Fruit fly (Drosophila melanogaster) whole organism, embryonic: ENCODE measurements around the gene Ufd4.
A peak's percentile ranks its signal among the peaks of the same experiment; 100 is the strongest.

Experiments
- B-H1 ChIP-seq: fragments of 200-800 bp; sonication (Bioruptor generic); IDR thresholded peaks from 3 replicates; pipeline ENCODE4 v1.3.6; 2022; ENCODE audit warnings: missing biosample characterization, missing genetic modification characterization
- B-H2 ChIP-seq: fragments of 200-800 bp; sonication (Bioruptor generic); optimal IDR thresholded peaks from 2 replicates; lab custom pipeline; 2018; ENCODE audit warnings: missing biosample characterization, mild to moderate bottlenecking, missing genetic modification characterization
- BtbVII ChIP-seq: fragments of 200-800 bp; sonication (Bioruptor generic); optimal IDR thresholded peaks from 3 replicates; lab custom pipeline; 2017; ENCODE audit warnings: missing biosample characterization, mild to moderate bottlenecking, missing genetic modification characterization
- CG10979 ChIP-seq: fragments of 200-800 bp; sonication (Bioruptor generic); optimal IDR thresholded peaks from 2 replicates; lab custom pipeline; 2018; ENCODE audit warnings: missing biosample characterization, mild to moderate bottlenecking, missing genetic modification characterization, moderate library complexity
- CG11093 ChIP-seq: fragments of 200-800 bp; sonication (Bioruptor generic); IDR thresholded peaks from 3 replicates; pipeline ENCODE4 v1.3.6; 2022; ENCODE audit warnings: missing biosample characterization, missing genetic modification characterization
- CG15073 ChIP-seq: fragments of 200-800 bp; sonication (Bioruptor generic); optimal IDR thresholded peaks from 2 replicates; lab custom pipeline; 2016; ENCODE audit warnings: missing biosample characterization, missing genetic modification characterization
- CG1529 ChIP-seq: fragments of 200-800 bp; sonication (Bioruptor generic); optimal IDR thresholded peaks from 3 replicates; lab custom pipeline; 2018; ENCODE audit warnings: missing biosample characterization, missing genetic modification characterization
- CG1647 ChIP-seq: fragments of 200-800 bp; sonication (Bioruptor generic); optimal IDR thresholded peaks from 3 replicates; lab custom pipeline; 2016; ENCODE audit warnings: missing biosample characterization, missing genetic modification characterization
- CG17186 ChIP-seq: fragments of 200-800 bp; sonication (Bioruptor generic); optimal IDR thresholded peaks from 3 replicates; lab custom pipeline; 2017; ENCODE audit warnings: missing biosample characterization, missing genetic modification reagents, missing genetic modification characterization
- CG17612 ChIP-seq: fragments of 200-800 bp; sonication (Bioruptor generic); IDR thresholded peaks from 2 replicates; pipeline ENCODE4 v1.3.6; 2022; ENCODE audit warnings: missing biosample characterization, missing genetic modification characterization
- CG18599 ChIP-seq: fragments of 200-800 bp; sonication (Bioruptor generic); optimal IDR thresholded peaks from 3 replicates; lab custom pipeline; 2017; ENCODE audit warnings: missing biosample characterization, missing genetic modification characterization, mild to moderate bottlenecking, moderate library complexity, missing genetic modification reagents
- CG2202 ChIP-seq: fragments of 200-800 bp; sonication (Bioruptor generic); optimal IDR thresholded peaks from 2 replicates; lab custom pipeline; 2018; ENCODE audit warnings: missing biosample characterization, mild to moderate bottlenecking, missing genetic modification characterization
- CG32767 ChIP-seq: fragments of 200-800 bp; sonication (Bioruptor generic); IDR thresholded peaks from 2 replicates; pipeline ENCODE4 v1.3.6; 2022; ENCODE audit warnings: missing biosample characterization, missing genetic modification characterization
- CG32772 ChIP-seq: fragments of 200-800 bp; sonication (Bioruptor generic); IDR thresholded peaks from 2 replicates; pipeline ENCODE4 v1.3.6; 2022; ENCODE audit warnings: missing biosample characterization, missing genetic modification characterization
- CG4282 ChIP-seq: fragments of 200-800 bp; sonication (Bioruptor generic); optimal IDR thresholded peaks from 2 replicates; lab custom pipeline; 2016; ENCODE audit warnings: missing biosample characterization, missing genetic modification characterization
- CG9215 ChIP-seq: fragments of 200-800 bp; sonication (Bioruptor generic); IDR thresholded peaks from 2 replicates; pipeline ENCODE4 v1.3.6; 2022; ENCODE audit warnings: missing biosample characterization, missing genetic modification characterization
- CHES-1-like ChIP-seq: fragments of 200-800 bp; sonication (Bioruptor generic); optimal IDR thresholded peaks from 2 replicates; lab custom pipeline; 2016; ENCODE audit warnings: missing biosample characterization, missing genetic modification characterization
- CTCF ChIP-seq: fragments of 200-800 bp; sonication (Bioruptor generic); optimal IDR thresholded peaks from 2 replicates; lab custom pipeline; 2017; ENCODE audit warnings: missing biosample characterization, mild to moderate bottlenecking, missing genetic modification characterization, moderate library complexity
- Chrac-16 ChIP-seq: fragments of 200-800 bp; sonication (Bioruptor generic); optimal IDR thresholded peaks from 3 replicates; lab custom pipeline; 2016; ENCODE audit warnings: missing biosample characterization, missing genetic modification characterization
- CkIIα-i1 ChIP-seq: fragments of 200-800 bp; sonication (Bioruptor generic); IDR thresholded peaks from 2 replicates; pipeline ENCODE4 v1.3.6; 2022; ENCODE audit warnings: missing biosample characterization, missing genetic modification characterization
- CrebB ChIP-seq: fragments of 200-800 bp; sonication (Bioruptor generic); optimal IDR thresholded peaks from 3 replicates; lab custom pipeline; 2018; ENCODE audit warnings: missing biosample characterization, mild to moderate bottlenecking, missing genetic modification characterization
- D19B ChIP-seq: fragments of 200-800 bp; sonication (Bioruptor generic); optimal IDR thresholded peaks from 2 replicates; lab custom pipeline; 2017; ENCODE audit warnings: missing biosample characterization, mild to moderate bottlenecking, missing genetic modification characterization
- HLH54F ChIP-seq: fragments of 200-800 bp; sonication (Bioruptor generic); optimal IDR thresholded peaks from 3 replicates; lab custom pipeline; 2016; ENCODE audit warnings: missing biosample characterization, missing genetic modification characterization
- Hr78 ChIP-seq, 2 experiments: fragments of 200-800 bp in 1 of 2; fragments of >200 bp in 1 of 2; sonication (Bioruptor generic) in 1 of 2; optimal IDR thresholded peaks; 2 replicates each; lab custom pipeline; 2017 to 2019; ENCODE audit warnings: missing biosample characterization in 2 of 2, missing genetic modification characterization in 2 of 2, mild to moderate bottlenecking in 1 of 2, moderate library complexity in 1 of 2
- Jarid2 ChIP-seq: fragments of 200-800 bp; sonication (Bioruptor generic); optimal IDR thresholded peaks from 3 replicates; lab custom pipeline; 2017; ENCODE audit warnings: mild to moderate bottlenecking, missing biosample characterization, missing genetic modification reagents, missing genetic modification characterization
- MTF-1 ChIP-seq: fragments of 200-800 bp; sonication (Bioruptor generic); optimal IDR thresholded peaks from 2 replicates; lab custom pipeline; 2018; ENCODE audit warnings: missing biosample characterization, mild to moderate bottlenecking, missing genetic modification characterization, borderline replicate concordance
- NC2β ChIP-seq: fragments of 200-800 bp; sonication (Bioruptor generic); optimal IDR thresholded peaks from 2 replicates; lab custom pipeline; 2016; ENCODE audit warnings: missing biosample characterization, missing genetic modification characterization
- NK7.1 ChIP-seq: fragments of 200-800 bp; sonication (Bioruptor generic); optimal IDR thresholded peaks from 3 replicates; lab custom pipeline; 2016; ENCODE audit warnings: missing biosample characterization, missing genetic modification characterization
- Nf-YC ChIP-seq: fragments of 200-800 bp; optimal IDR thresholded peaks from 3 replicates; lab custom pipeline; 2019; ENCODE audit warnings: missing biosample characterization, mild to moderate bottlenecking, missing genetic modification characterization, moderate library complexity
- Scr ChIP-seq: fragments of 200-800 bp; sonication (Bioruptor generic); IDR thresholded peaks from 2 replicates; pipeline ENCODE4 v1.3.6; 2022; ENCODE audit warnings: missing biosample characterization, missing genetic modification characterization; ENCODE audit not compliant: partially characterized antibody
- Sry-δ ChIP-seq: fragments of 200-800 bp; sonication (Bioruptor generic); optimal IDR thresholded peaks from 2 replicates; lab custom pipeline; 2016; ENCODE audit warnings: missing biosample characterization, missing genetic modification characterization
- Ssrp ChIP-seq: fragments of 200-800 bp; sonication (Bioruptor generic); optimal IDR thresholded peaks from 2 replicates; lab custom pipeline; 2018; ENCODE audit warnings: missing biosample characterization, mild to moderate bottlenecking, missing genetic modification characterization, moderate library complexity
- Stat92E ChIP-seq, 3 experiments: fragments of >200 bp in 2 of 3; fragments of 200-800 bp in 1 of 3; sonication (Bioruptor generic) in 1 of 3; optimal IDR thresholded peaks; 2 replicates each; lab custom pipeline; 2017 to 2019; ENCODE audit warnings: missing biosample characterization in 3 of 3, missing genetic modification characterization in 3 of 3, mild to moderate bottlenecking in 1 of 3, moderate library complexity in 1 of 3
- amos ChIP-seq: fragments of 200-800 bp; sonication (Bioruptor generic); IDR thresholded peaks from 2 replicates; pipeline ENCODE4 v1.3.6; 2022; ENCODE audit warnings: missing biosample characterization, missing genetic modification characterization; ENCODE audit not compliant: partially characterized antibody
- cad ChIP-seq: fragments of >200 bp; optimal IDR thresholded peaks from 2 replicates; lab custom pipeline; 2017; ENCODE audit warnings: missing biosample characterization, missing genetic modification characterization
- chn ChIP-seq: fragments of 200-800 bp; sonication (Bioruptor generic); optimal IDR thresholded peaks from 2 replicates; lab custom pipeline; 2016; ENCODE audit warnings: missing biosample characterization, missing genetic modification characterization
- crol ChIP-seq: fragments of 200-800 bp; sonication (Bioruptor generic); IDR thresholded peaks from 2 replicates; pipeline ENCODE4 v1.3.6; 2022; ENCODE audit warnings: missing biosample characterization, missing genetic modification characterization
- da ChIP-seq: fragments of 200-800 bp; sonication (Bioruptor generic); optimal IDR thresholded peaks from 2 replicates; lab custom pipeline; 2016; ENCODE audit warnings: missing biosample characterization, missing genetic modification characterization
- ems ChIP-seq: fragments of 200-800 bp; sonication (Bioruptor generic); optimal IDR thresholded peaks from 3 replicates; lab custom pipeline; 2016; ENCODE audit warnings: missing biosample characterization, missing genetic modification characterization
- ewg ChIP-seq: fragments of 200-800 bp; sonication (Bioruptor generic); optimal IDR thresholded peaks from 3 replicates; lab custom pipeline; 2017; ENCODE audit warnings: mild to moderate bottlenecking, missing biosample characterization, missing genetic modification reagents, missing genetic modification characterization
- luna ChIP-seq: fragments of 200-800 bp; sonication (Bioruptor generic); optimal IDR thresholded peaks from 2 replicates; lab custom pipeline; 2016; ENCODE audit warnings: missing biosample characterization, missing genetic modification characterization
- nerfin-1 ChIP-seq: fragments of 200-800 bp; sonication (Bioruptor generic); optimal IDR thresholded peaks from 3 replicates; lab custom pipeline; 2019; ENCODE audit warnings: missing biosample characterization, mild to moderate bottlenecking, missing genetic modification characterization, moderate library complexity
- nmo ChIP-seq: fragments of 200-800 bp; sonication (Bioruptor generic); optimal IDR thresholded peaks from 2 replicates; lab custom pipeline; 2018; ENCODE audit warnings: missing biosample characterization, mild to moderate bottlenecking, missing genetic modification characterization, moderate library complexity
- oc ChIP-seq: fragments of 200-800 bp; sonication (Bioruptor generic); optimal IDR thresholded peaks from 2 replicates; lab custom pipeline; 2018; ENCODE audit warnings: missing biosample characterization, mild to moderate bottlenecking, missing genetic modification characterization, moderate library complexity
- p53 ChIP-seq: fragments of 200-800 bp; sonication (Bioruptor generic); optimal IDR thresholded peaks from 2 replicates; lab custom pipeline; 2016; ENCODE audit warnings: missing biosample characterization, missing genetic modification characterization
- repo ChIP-seq: fragments of 200-800 bp; sonication (Bioruptor generic); optimal IDR thresholded peaks from 2 replicates; lab custom pipeline; 2016; ENCODE audit warnings: missing biosample characterization, missing genetic modification characterization
- ssp ChIP-seq: fragments of 200-800 bp; sonication (Bioruptor generic); IDR thresholded peaks from 2 replicates; pipeline ENCODE4 v1.3.6; 2022; ENCODE audit warnings: missing biosample characterization, missing genetic modification characterization
- toy ChIP-seq: fragments of 200-800 bp; sonication (Bioruptor generic); IDR thresholded peaks from 2 replicates; pipeline ENCODE4 v1.3.6; 2022; ENCODE audit warnings: missing biosample characterization, missing genetic modification characterization
- trem ChIP-seq: fragments of 200-800 bp; optimal IDR thresholded peaks from 3 replicates; lab custom pipeline; 2019; ENCODE audit warnings: missing biosample characterization, mild to moderate bottlenecking, missing genetic modification characterization, moderate library complexity
- tup ChIP-seq: fragments of 200-800 bp; sonication (Bioruptor generic); optimal IDR thresholded peaks from 2 replicates; lab custom pipeline; 2016; ENCODE audit warnings: missing biosample characterization, mild to moderate bottlenecking, missing genetic modification characterization, moderate library complexity
- vvl ChIP-seq: fragments of 200-800 bp; sonication (Bioruptor generic); IDR thresholded peaks from 2 replicates; pipeline ENCODE4 v1.3.6; 2022; ENCODE audit warnings: missing biosample characterization, missing genetic modification characterization

Ufd4 gene

DNA sequence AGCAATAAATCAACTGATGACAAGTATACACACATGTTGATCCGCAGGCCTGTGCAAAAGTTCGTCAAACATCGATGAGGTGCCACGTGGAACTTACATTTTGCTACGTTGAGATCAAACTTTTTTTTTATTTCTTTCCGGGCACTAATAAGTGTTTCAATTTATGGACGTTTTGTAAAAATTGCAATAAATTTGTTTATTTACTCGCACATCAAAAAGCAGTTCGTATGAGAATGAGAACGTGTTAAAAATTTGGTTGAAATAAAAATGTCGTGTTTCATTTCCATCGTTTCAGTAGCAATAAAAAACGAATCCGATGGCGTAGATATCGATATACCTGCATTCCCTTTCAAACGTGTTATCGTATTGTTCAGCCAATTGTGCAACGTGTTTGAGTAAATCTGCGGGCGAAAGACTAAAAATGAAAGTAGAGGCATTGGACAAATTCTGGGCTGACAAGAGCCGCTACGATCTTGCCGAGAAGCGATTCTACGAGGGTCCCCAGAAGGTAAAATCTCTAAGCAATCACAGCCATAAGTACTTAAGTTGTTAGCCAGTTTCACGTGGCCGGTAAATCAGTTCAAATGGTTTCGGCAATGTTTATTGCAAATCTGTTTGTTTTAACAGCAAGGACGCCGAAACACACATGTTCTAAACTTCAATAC, 59.9 kb downstream of the Ufd4 start, which contains the start of gene eEF1delta (continued):
- TF ChIP-seq MTF-1 (no peak), CG32772 (GFP tag; lab: Robert Waterston, UW) (no peak), CG1647 (GFP tag; lab: Kevin White, UChicago) (no peak), CG15073 (GFP tag; lab: Kevin White, UChicago) (no peak), luna (GFP tag; lab: Kevin White, UChicago) (no peak), nmo (GFP tag; lab: Kevin White, UChicago) (peak; percentile 14), Nf-YC (tag; lab: Kevin White, UChicago) (no peak), cad (GFP tag; lab: Kevin White, UChicago) (no peak), Jarid2 (GFP tag; lab: Kevin White, UChicago) (no peak), CG4282 (GFP tag; lab: Kevin White, UChicago) (no peak), p53 (GFP tag; lab: Kevin White, UChicago) (no peak), CG9215 (GFP tag; lab: Robert Waterston, UW) (no peak), HLH54F (GFP tag; lab: Kevin White, UChicago) (no peak), tup (GFP tag; lab: Kevin White, UChicago) (no peak), chn (no peak), D19B (no peak), amos (no peak; the same call in 1 of the 2 replicates), CG10979 (tag; lab: Kevin White, UChicago) (no peak), crol (GFP tag; lab: Robert Waterston, UW) (no peak), Stat92E (GFP tag; optimal IDR thresholded peaks at IDR 0.05; lab: Kevin White, UChicago) (no peak), ems (GFP tag; lab: Kevin White, UChicago) (no peak), NK7.1 (no peak), repo (GFP tag; lab: Kevin White, UChicago) (no peak), CG32767 (no peak), Ssrp (tag; lab: Kevin White, UChicago) (no peak), CG18599 (GFP tag; lab: Kevin White, UChicago) (no peak), CG17186 (GFP tag; lab: Kevin White, UChicago) (no peak), CG11093 (GFP tag; lab: Robert Waterston, UW) (no peak), Hr78 (GFP tag; optimal IDR thresholded peaks at IDR 0.05; lab: Kevin White, UChicago) (no peak), CTCF (GFP tag; lab: Kevin White, UChicago) (no peak), trem (tag; lab: Kevin White, UChicago) (no peak), B-H1 (GFP tag; lab: Robert Waterston, UW) (no peak), CrebB (no peak), Sry-δ (GFP tag; lab: Kevin White, UChicago) (peak; percentile 30), B-H2 (GFP tag; lab: Kevin White, UChicago) (no peak), CHES-1-like (no peak), NC2β (GFP tag; lab: Kevin White, UChicago) (no peak), ewg (GFP tag; lab: Kevin White, UChicago) (no peak), da (GFP tag; lab: Kevin White, UChicago) (no peak), CkIIα-i1 (GFP tag; lab: Robert Waterston, UW) (no peak), Scr (GFP tag; lab: Robert Waterston, UW) (no peak), oc (no peak), BtbVII (no peak), toy (GFP tag; lab: Robert Waterston, UW) (no peak), ssp (GFP tag; lab: Robert Waterston, UW) (peak; percentile 93), nerfin-1 (tag; lab: Kevin White, UChicago) (no peak), CG2202 (tag; lab: Kevin White, UChicago) (no peak), vvl (GFP tag; lab: Robert Waterston, UW) (no peak), CG1529 (GFP tag; lab: Kevin White, UChicago) (no peak), CG17612 (GFP tag; lab: Robert Waterston, UW) (no peak), Chrac-16 (no peak)
